Worm (Caenorhabditis elegans): ENCODE results near the gene Y48G9A.9.

The Y48G9A.9 gene

ce11 chrIII:2092409-2092808 lies at the start of gene Y48G9A.9:
Y48G9A.9 (plus strand) TSS chrIII:2092709.
- TF ChIP-seq aly-2 (tag; optimal IDR thresholded peaks at IDR 0.05) (no peak), nhr-25 (tag; optimal IDR thresholded peaks at IDR 0.05) (no peak), nhr-129 (tag; optimal IDR thresholded peaks at IDR 0.05) (no peak), unc-55 (GFP tag; optimal IDR thresholded peaks at IDR 0.05) (no peak), sem-4 (tag; optimal IDR thresholded peaks at IDR 0.05) (no peak), C34F6.9 (tag; optimal IDR thresholded peaks at IDR 0.05) (no peak), mbf-1 (tag; optimal IDR thresholded peaks at IDR 0.05) (no peak), blmp-1 (tag; optimal IDR thresholded peaks at IDR 0.05; ENCODE audit: insufficient read depth) (no peak), mab-5 (tag; optimal IDR thresholded peaks at IDR 0.05) (no peak), peb-1 (tag; optimal IDR thresholded peaks at IDR 0.05) (no peak), nhr-11 (tag; optimal IDR thresholded peaks at IDR 0.05) (no peak), nhr-6 (tag; optimal IDR thresholded peaks at IDR 0.05) (no peak), dmd-4 (tag; optimal IDR thresholded peaks at IDR 0.05) (no peak), ZK546.5 (tag; optimal IDR thresholded peaks at IDR 0.05) (no peak), nhr-77 (tag; optimal IDR thresholded peaks at IDR 0.05) (no peak), skn-1 (tag; optimal IDR thresholded peaks at IDR 0.05) (no peak), lin-13 (GFP tag; optimal IDR thresholded peaks at IDR 0.05) (no peak)

ce11 chrIII:2047907-2048306 lies 44.6 kb upstream of the Y48G9A.9 start, which contains the start of gene dpy-1:
dpy-1 (minus strand) TSS chrIII:2048007.
- no peak for TF ChIP-seq ztf-1 (GFP tag; conservative IDR thresholded peaks at IDR 0.05)
- no peak for TF ChIP-seq ama-1 (optimal IDR thresholded peaks at IDR 0.05)
- no peak for TF ChIP-seq aly-2 (tag; optimal IDR thresholded peaks at IDR 0.05)
- TF ChIP-seq nhr-129 (tag; optimal IDR thresholded peaks at IDR 0.05): no peak
- no peak for TF ChIP-seq nhr-23 (tag; optimal IDR thresholded peaks at IDR 0.05)
- no peak for TF ChIP-seq alr-1 (tag; optimal IDR thresholded peaks at IDR 0.05)
- TF ChIP-seq elt-3 (tag; optimal IDR thresholded peaks at IDR 0.05): no peak
- no peak for TF ChIP-seq C34F6.9 (tag; optimal IDR thresholded peaks at IDR 0.05)
- TF ChIP-seq unc-62 (GFP tag; optimal IDR thresholded peaks at IDR 0.05): no peak
- TF ChIP-seq unc-55 (GFP tag; optimal IDR thresholded peaks at IDR 0.05): no peak

- TF ChIP-seq fos-1 (tag; optimal IDR thresholded peaks at IDR 0.05) (peak; percentile 27), peb-1 (tag; optimal IDR thresholded peaks at IDR 0.05) (no peak)
Observed at ce11 chrIII:2049825-2050224, 42.7 kb upstream of the Y48G9A.9 start.

ce11 chrIII:2050494-2050893 lies 42.0 kb upstream of the Y48G9A.9 start:
- TF ChIP-seq fos-1 (tag; optimal IDR thresholded peaks at IDR 0.05) (peak; percentile 6), elt-3 (tag; optimal IDR thresholded peaks at IDR 0.05) (no peak)

DNA sequence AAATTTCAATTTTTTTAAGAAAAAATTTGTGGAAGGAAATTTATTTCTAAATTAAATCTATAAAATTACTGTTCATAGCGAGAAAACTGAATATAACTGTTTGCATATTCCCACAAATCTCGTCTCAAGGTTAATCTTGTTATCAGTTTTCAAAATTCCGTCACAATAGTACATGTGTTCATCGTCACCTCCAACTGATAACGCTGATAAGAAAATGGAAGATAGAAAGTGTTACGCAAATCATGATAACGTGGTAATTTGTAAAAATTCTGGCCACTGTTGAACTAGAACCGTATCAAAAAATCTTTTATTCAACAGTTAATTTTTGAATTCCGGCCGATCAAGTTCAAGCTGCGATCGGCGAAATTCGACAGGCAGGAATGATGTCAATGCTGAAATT lies 39.1 kb upstream of the Y48G9A.9 start:
- TF ChIP-seq sma-9 (GFP tag; optimal IDR thresholded peaks at IDR 0.05) (peak; percentile 22), sma-9 (tag; optimal IDR thresholded peaks at IDR 0.05) (no peak), elt-1 (tag; optimal IDR thresholded peaks at IDR 0.05) (no peak), fos-1 (tag; optimal IDR thresholded peaks at IDR 0.05) (peak; percentile 80)

- no peak for TF ChIP-seq lin-13 (GFP tag; optimal IDR thresholded peaks at IDR 0.05)
- no peak for TF ChIP-seq sem-4 (tag; optimal IDR thresholded peaks at IDR 0.05)
- no peak for TF ChIP-seq nhr-77 (tag; optimal IDR thresholded peaks at IDR 0.05)
- TF ChIP-seq nhr-237 (tag; optimal IDR thresholded peaks at IDR 0.05): no peak
- TF ChIP-seq nhr-12 (tag; optimal IDR thresholded peaks at IDR 0.05): no peak
- no peak for TF ChIP-seq peb-1 (tag; optimal IDR thresholded peaks at IDR 0.05)
- TF ChIP-seq egl-27 (tag; optimal IDR thresholded peaks at IDR 0.05): no peak
- TF ChIP-seq skn-1 (tag; optimal IDR thresholded peaks at IDR 0.05): no peak
- TF ChIP-seq ceh-82 (tag; optimal IDR thresholded peaks at IDR 0.05): no peak
- no peak for TF ChIP-seq Y55F3AM.14 (GFP tag; optimal IDR thresholded peaks at IDR 0.05)
- no peak for TF ChIP-seq aly-2 (tag; optimal IDR thresholded peaks at IDR 0.05)
Observed at ce11 chrIII:2054084-2054483, 38.4 kb upstream of the Y48G9A.9 start, which contains the start of gene M01E10.3. M01E10.3 (minus strand) TSS chrIII:2054184.

ce11 chrIII:2057570-2057969 lies 34.9 kb upstream of the Y48G9A.9 start, which contains the start of gene Y39A3A.2:
Y39A3A.2 (minus strand) TSS chrIII:2057670.
- TF ChIP-seq nhr-237 (tag; optimal IDR thresholded peaks at IDR 0.05): no peak
- no peak for TF ChIP-seq sem-4 (tag; optimal IDR thresholded peaks at IDR 0.05)

Measured in whole organism, L2 larva.